Worm (Caenorhabditis elegans) whole organism, L2 larva: ENCODE measurements around the gene C36A4.4.
"Not testable (repeated sequence)": the region's sequence is repeated elsewhere in the genome, so short reads cannot be mapped to it uniquely, and the experiment has no call there.

Experiments
- C34F6.9 ChIP-seq: fragments of 150-350 bp; optimal IDR thresholded peaks from 2 replicates; lab custom pipeline; 2014; ENCODE audit warnings: missing biosample characterization, missing genetic modification characterization
- F13H6.1 ChIP-seq: sonication (generic microtip); optimal IDR thresholded peaks from 2 replicates; lab custom pipeline; 2016; ENCODE audit warnings: missing genetic modification characterization, missing compliant biosample characterization
- Y55F3AM.14 ChIP-seq: fragments of 200-800 bp; sonication (Bioruptor generic); optimal IDR thresholded peaks from 2 replicates; lab custom pipeline; 2018; ENCODE audit warnings: mild to moderate bottlenecking, missing genetic modification characterization, missing compliant biosample characterization
- aly-2 ChIP-seq: fragments of 150-350 bp; optimal IDR thresholded peaks from 2 replicates; lab custom pipeline; 2014; ENCODE audit warnings: missing biosample characterization, missing genetic modification characterization
- crh-2 ChIP-seq: sonication (generic microtip); optimal IDR thresholded peaks from 2 replicates; lab custom pipeline; 2017; ENCODE audit warnings: missing biosample characterization, missing genetic modification characterization
- egl-27 ChIP-seq: sonication (generic microtip); optimal IDR thresholded peaks from 3 replicates; lab custom pipeline; 2017; ENCODE audit warnings: missing biosample characterization, missing genetic modification reagents, missing genetic modification characterization
- fos-1 ChIP-seq: fragments of 150-350 bp; optimal IDR thresholded peaks from 2 replicates; lab custom pipeline; 2014; ENCODE audit warnings: missing biosample characterization, missing genetic modification characterization
- lin-11 ChIP-seq: fragments of 150-350 bp; sonication (generic microtip); optimal IDR thresholded peaks from 2 replicates; lab custom pipeline; 2014; ENCODE audit warnings: missing biosample characterization, missing genetic modification characterization, inconsistent platforms, mixed read lengths
- lin-13 ChIP-seq: fragments of 150-350 bp; optimal IDR thresholded peaks from 2 replicates; lab custom pipeline; 2014; ENCODE audit warnings: missing biosample characterization, missing genetic modification reagents, missing genetic modification characterization
- lsy-2 ChIP-seq, 2 experiments: fragments of 150-350 bp in 1 of 2; sonication (generic microtip) in 1 of 2; optimal IDR thresholded peaks; 2 replicates each; lab custom pipeline; 2014 to 2017; ENCODE audit warnings: missing biosample characterization in 2 of 2, missing genetic modification characterization in 2 of 2
- mdl-1 ChIP-seq, 2 experiments: fragments of 150-350 bp in 1 of 2; sonication (generic microtip) in 1 of 2; optimal IDR thresholded peaks; 2 replicates each; lab custom pipeline; 2017; ENCODE audit warnings: missing biosample characterization in 2 of 2, missing genetic modification characterization in 2 of 2
- nhr-21 ChIP-seq: fragments of 150-350 bp; optimal IDR thresholded peaks from 2 replicates; lab custom pipeline; 2014; ENCODE audit warnings: missing biosample characterization, missing genetic modification characterization
- nhr-237 ChIP-seq: fragments of 150-350 bp; optimal IDR thresholded peaks from 2 replicates; lab custom pipeline; 2014; ENCODE audit warnings: missing biosample characterization, missing genetic modification characterization
- nhr-6 ChIP-seq: fragments of 150-350 bp; optimal IDR thresholded peaks from 2 replicates; lab custom pipeline; 2014; ENCODE audit warnings: missing biosample characterization, missing genetic modification characterization
- sma-3 ChIP-seq: sonication (generic microtip); optimal IDR thresholded peaks from 2 replicates; lab custom pipeline; 2016; ENCODE audit warnings: missing genetic modification reagents, missing genetic modification characterization, missing compliant biosample characterization
- sma-9 ChIP-seq, 2 experiments: fragments of 150-350 bp in 1 of 2; sonication (generic microtip) in 1 of 2; optimal IDR thresholded peaks; 2 replicates each; lab custom pipeline; 2014 to 2016; ENCODE audit warnings: missing genetic modification characterization in 2 of 2, mild to moderate bottlenecking in 1 of 2, missing biosample characterization in 1 of 2, missing compliant biosample characterization in 1 of 2, missing genetic modification reagents in 1 of 2, moderate library complexity in 1 of 2
- unc-39 ChIP-seq: fragments of 150-350 bp; optimal IDR thresholded peaks from 2 replicates; lab custom pipeline; 2014; ENCODE audit warnings: missing biosample characterization, missing genetic modification characterization
- unc-55 ChIP-seq: fragments of 150-350 bp; sonication (generic microtip); optimal IDR thresholded peaks from 3 replicates; lab custom pipeline; 2014; ENCODE audit warnings: missing biosample characterization, missing genetic modification reagents, missing genetic modification characterization
- ztf-11 ChIP-seq: sonication (generic microtip); optimal IDR thresholded peaks from 2 replicates; lab custom pipeline; 2017; ENCODE audit warnings: missing biosample characterization, missing genetic modification characterization

The C36A4.4 gene

DNA sequence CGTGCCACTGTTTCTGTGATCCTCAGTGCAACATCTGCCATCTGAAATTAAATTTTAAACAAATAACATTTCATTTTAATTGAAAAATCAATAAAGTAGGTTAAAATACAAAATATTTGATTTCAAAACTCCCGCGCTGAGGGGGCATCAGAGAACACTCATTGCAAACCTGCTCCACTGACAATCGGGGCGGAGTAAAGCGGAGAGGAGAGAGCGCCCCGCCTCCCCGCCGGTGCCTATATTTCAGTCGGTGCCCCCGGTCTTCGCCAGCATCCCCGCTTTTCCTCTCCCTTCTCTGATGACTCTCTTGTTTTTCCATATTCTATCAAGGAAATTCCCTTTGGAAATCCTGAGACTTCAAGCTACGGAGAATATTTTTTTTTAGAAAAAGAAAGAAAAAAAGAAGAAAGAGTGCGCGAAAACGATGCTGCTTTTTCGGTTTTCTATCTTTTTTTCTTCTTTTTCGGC is 19.5 kb upstream of the C36A4.4 start, which contains the start of gene brc-1 (continued):
- TF ChIP-seq lsy-2 (tag; optimal IDR thresholded peaks at IDR 0.05; lab: Kevin White, UChicago) (peak; percentile 83 to 96), crh-2 (peak; percentile 92), ztf-11 (tag; lab: Kevin White, UChicago) (no peak), lin-11 (tag; lab: Kevin White, UChicago) (peak; percentile 92), unc-39 (tag; lab: Kevin White, UChicago) (peak; percentile 40)

DNA sequence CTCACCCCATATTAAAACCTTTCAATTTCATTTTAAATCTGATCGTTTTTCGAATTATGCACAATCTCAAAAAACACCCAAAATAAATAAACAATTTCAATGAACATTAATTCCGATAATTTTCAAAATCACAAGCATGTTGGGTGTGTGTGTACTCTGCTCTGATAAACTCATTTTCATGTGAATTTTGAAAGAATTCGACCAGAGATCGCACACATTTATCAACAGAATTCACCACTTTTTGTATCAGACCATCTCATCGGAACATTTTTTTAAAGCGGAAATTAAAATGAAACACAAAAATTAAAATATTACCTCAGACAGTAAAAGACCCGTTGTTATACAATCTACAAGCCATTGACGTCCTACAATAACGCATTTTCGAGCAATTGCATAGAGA is 14.6 kb upstream of the C36A4.4 start:
- peak; percentile 58 for TF ChIP-seq sma-9 (GFP tag; optimal IDR thresholded peaks at IDR 0.05; lab: Kevin White, UChicago)
- not testable (repeated sequence) for TF ChIP-seq sma-9 (tag; optimal IDR thresholded peaks at IDR 0.05; lab: Kevin White, UChicago)

DNA sequence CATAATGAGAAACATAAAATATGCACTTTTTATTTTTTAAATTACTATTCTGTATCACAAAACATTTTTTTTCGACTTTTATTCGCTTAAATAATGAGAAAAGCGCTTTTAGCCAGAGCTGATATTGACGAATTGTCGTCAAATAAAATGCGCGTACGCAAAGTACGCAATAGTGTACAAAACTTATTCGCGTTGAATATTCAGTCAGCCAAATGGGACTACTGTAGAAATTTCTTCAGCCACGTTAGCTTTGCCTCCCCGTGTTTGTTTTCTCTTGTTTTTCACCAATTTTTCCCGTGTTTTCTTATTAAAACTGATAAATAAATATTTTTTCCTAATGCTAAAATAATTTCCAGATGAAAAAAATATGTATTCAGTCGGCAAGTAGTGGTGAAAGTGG is 13.6 kb upstream of the C36A4.4 start:
- peak; percentile 31 for TF ChIP-seq F13H6.1 (tag; lab: Kevin White, UChicago)
- peak; percentile 4 for TF ChIP-seq unc-55 (GFP tag; lab: Kevin White, UChicago)
- TF ChIP-seq sma-3 (GFP tag; lab: Kevin White, UChicago), result peak; percentile 72
- TF ChIP-seq lsy-2 (tag; optimal IDR thresholded peaks at IDR 0.05; lab: Kevin White, UChicago), result peak; percentile 72 to 95
- TF ChIP-seq, all 48 proteins: peak for 4; not testable (repeated sequence) for 44

DNA sequence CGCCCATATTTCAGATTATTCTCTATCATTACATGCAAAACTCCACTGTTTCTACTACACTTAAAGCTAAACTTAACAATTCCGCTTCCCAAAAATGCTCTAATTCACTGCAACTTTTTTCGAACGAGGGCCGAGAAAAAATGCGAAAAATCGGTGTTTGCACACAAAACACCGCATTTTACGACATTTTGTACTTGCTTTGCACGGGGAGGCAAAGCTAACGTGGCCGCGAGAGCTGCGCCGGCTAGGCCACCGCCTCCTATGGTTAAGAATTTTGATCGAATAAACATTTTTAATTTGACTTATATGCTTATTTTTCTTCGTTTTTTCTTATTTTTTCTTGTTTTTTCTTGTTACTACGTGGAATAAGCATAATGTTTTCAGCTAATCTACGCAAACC is 11.5 kb upstream of the C36A4.4 start:
- peak; percentile 27 for TF ChIP-seq C34F6.9 (tag; lab: Kevin White, UChicago)
- peak; percentile 14 for TF ChIP-seq sma-3 (GFP tag; lab: Kevin White, UChicago)
- peak; percentile 7 for TF ChIP-seq F13H6.1 (tag; lab: Kevin White, UChicago)
- TF ChIP-seq sma-9 (GFP tag; optimal IDR thresholded peaks at IDR 0.05; lab: Kevin White, UChicago), result peak; percentile 50
- not testable (repeated sequence) for TF ChIP-seq sma-9 (tag; optimal IDR thresholded peaks at IDR 0.05; lab: Kevin White, UChicago)
- peak; percentile 66 to 87 for TF ChIP-seq lsy-2 (tag; optimal IDR thresholded peaks at IDR 0.05; lab: Kevin White, UChicago)

DNA sequence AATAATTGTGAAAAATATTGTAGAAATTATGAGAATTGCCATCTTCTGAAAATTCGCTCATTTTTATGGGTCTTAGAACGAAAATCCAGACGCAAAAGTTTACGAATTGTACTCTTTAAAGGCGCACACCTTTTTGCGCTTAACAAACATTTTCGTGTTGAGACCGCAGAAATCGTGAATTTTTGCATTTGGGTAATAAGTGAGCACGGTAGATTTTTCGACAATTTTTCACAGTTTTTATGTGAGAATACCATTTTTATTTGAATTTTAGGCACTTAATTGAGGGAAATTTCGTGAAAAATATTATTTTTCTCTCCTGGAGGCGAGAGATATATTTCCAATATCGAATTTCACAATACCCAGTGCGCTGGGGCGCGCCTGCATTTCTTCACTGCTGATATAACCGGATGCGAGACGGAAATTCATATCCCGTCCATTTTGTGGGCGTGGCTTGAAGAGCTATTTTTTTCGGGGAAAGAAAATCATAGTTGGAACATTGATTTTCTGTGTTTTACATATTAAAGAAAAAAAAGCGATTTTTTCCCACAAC is 8.7 kb upstream of the C36A4.4 start, which contains the start of gene cyp-25A4:
cyp-25A4 (minus strand) TSS at position 51 of the 550 bp plus-strand sequence.
- TF ChIP-seq lsy-2 (tag; optimal IDR thresholded peaks at IDR 0.05; lab: Kevin White, UChicago), result peak in 1 of 2 experiments; percentile 9

DNA sequence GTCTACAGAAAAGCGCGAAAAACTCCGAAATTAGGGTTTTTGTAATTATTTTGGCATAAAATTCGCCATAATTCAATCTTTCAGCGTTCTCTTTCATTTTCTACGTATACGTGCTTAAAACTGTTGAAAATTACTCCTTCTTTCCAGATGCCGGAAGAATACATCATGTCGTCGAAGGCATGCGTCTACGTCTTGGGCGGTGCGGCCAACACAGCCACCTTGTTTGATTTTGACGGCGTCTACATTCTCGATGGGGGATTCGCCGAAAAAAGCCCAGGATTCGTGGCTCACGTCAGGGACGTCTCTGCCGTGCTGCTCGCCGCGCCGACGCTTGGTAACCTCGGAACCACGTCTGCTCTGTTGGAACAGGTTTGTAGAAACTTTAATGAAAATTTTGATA is 1.3 kb upstream of the C36A4.4 start, which contains the start of gene maph-1.3:
maph-1.3 (plus strand) TSS at position 148 of the 400 bp plus-strand sequence.
- TF ChIP-seq lin-11 (tag; lab: Kevin White, UChicago); sma-3 (GFP tag; lab: Kevin White, UChicago); egl-27 (tag; lab: Kevin White, UChicago): not testable (repeated sequence)
- TF ChIP-seq, all 48 proteins: peak for 0; not testable (repeated sequence) for 48

DNA sequence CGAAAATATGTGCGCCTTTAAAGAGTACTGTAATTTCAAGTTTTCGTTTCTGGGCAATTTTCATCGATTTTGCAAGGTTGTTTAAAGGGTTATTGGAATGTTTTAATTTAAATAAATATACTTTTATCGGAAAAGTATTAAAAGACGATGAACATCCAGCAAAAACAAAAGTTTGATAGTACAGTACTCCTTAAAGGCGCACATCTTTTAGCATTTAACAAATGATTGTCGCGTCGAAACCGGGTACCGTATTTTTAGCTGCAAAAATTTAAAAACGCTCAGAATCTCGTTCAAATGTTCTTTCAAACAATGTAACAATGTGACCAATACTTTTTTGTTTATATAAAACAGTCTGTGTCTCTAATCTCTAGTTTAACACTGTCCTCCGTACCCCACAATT is 3.1 kb downstream of the C36A4.4 start, which contains the start of gene C36A4.11:
C36A4.11 (plus strand) TSS at position 301 of the 400 bp plus-strand sequence.
- not testable (repeated sequence) for TF ChIP-seq nhr-237 (tag; lab: Kevin White, UChicago); mdl-1 (tag; optimal IDR thresholded peaks at IDR 0.05; lab: Kevin White, UChicago); unc-55 (GFP tag; lab: Kevin White, UChicago)

DNA sequence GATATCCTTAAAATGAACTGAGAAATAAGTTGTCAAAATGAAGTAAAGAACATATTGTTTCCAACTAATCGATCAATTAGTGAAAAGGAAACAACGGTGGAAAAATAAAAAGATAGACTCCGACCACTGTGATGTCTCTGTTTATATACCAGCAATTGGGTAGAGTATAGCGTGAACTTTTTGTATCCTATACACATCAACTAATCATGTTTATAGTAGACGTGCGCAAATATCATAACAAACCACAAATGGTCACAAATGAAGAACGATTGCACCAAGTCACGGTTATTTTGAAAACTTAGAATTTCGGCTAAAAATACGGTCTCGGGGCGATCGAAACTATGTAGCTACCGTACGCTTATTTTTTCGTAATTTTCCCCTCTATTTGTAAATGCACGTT is 3.8 kb downstream of the C36A4.4 start, which contains the start of gene cyp-25A3:
cyp-25A3 (minus strand) TSS at position 101 of the 400 bp plus-strand sequence.
- no peak for TF ChIP-seq crh-2
- no peak for TF ChIP-seq aly-2 (tag; lab: Kevin White, UChicago)
- TF ChIP-seq lin-13 (GFP tag; lab: Kevin White, UChicago), result no peak
- TF ChIP-seq Y55F3AM.14, result no peak
- no peak for TF ChIP-seq nhr-6 (tag; lab: Kevin White, UChicago)

DNA sequence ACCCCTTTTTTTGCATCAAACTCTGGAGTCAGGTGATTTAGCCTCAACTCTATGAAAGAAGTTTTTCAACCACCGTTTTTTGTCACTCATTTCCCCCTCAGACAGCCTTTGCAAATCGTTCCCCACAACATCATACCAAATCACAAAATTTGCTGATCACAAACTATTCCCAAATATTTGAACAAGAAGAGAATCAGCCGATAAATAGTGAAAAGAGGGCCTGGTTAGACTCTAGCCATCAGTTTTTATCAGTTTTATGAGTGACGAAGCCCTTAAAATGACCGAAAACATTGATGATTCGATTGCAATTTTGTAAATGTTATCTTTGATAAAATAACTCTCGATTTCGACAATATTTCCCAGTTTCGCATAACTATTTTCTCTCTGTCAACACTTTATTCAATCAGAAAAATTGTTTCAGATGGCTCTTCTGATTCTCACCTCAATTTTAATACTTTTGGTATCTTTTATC is 8.6 kb downstream of the C36A4.4 start, which contains the start of gene cyp-25A2:
cyp-25A2 (plus strand) TSS at position 422 of the 472 bp plus-strand sequence.
- TF ChIP-seq unc-55 (GFP tag; lab: Kevin White, UChicago) (no peak), sma-3 (GFP tag; lab: Kevin White, UChicago) (no peak), sma-9 (GFP tag; optimal IDR thresholded peaks at IDR 0.05; lab: Kevin White, UChicago) (peak; percentile 66), sma-9 (tag; optimal IDR thresholded peaks at IDR 0.05; lab: Kevin White, UChicago) (no peak), nhr-21 (tag; lab: Kevin White, UChicago) (no peak), fos-1 (tag; lab: Kevin White, UChicago) (peak; percentile 90), F13H6.1 (tag; lab: Kevin White, UChicago) (peak; percentile 27), crh-2 (peak; percentile 29)
